Worm (Caenorhabditis elegans) whole organism, L1 larva: ENCODE results near the gene ZK105.1.

Experiments used
- ama-1 ChIP-seq: fragments of 150-350 bp; optimal IDR thresholded peaks from 2 replicates; lab custom pipeline; 2014
- efl-3 ChIP-seq: fragments of 200-800 bp; sonication (Bioruptor generic); optimal IDR thresholded peaks from 2 replicates; lab custom pipeline; 2018; ENCODE audit warnings: mild to moderate bottlenecking, missing genetic modification characterization, missing compliant biosample characterization
- egl-27 ChIP-seq, 2 experiments: fragments of 150-350 bp in 1 of 2; sonication (generic microtip); optimal IDR thresholded peaks; 3 replicates each; lab custom pipeline; 2017 to 2018; ENCODE audit warnings: missing biosample characterization in 2 of 2, missing genetic modification characterization in 2 of 2, missing genetic modification reagents in 2 of 2
- elt-3 ChIP-seq, 6 experiments: fragments of 150-350 bp in 1 of 6; sonication (generic microtip); optimal IDR thresholded peaks; 2 replicates each; lab custom pipeline; 2017 to 2018; ENCODE audit warnings: missing biosample characterization in 6 of 6, missing genetic modification characterization in 6 of 6, inconsistent platforms in 1 of 6
- fkh-8 ChIP-seq: sonication (generic microtip); optimal IDR thresholded peaks from 2 replicates; lab custom pipeline; 2016; ENCODE audit warnings: mild to moderate bottlenecking, missing genetic modification characterization, missing compliant biosample characterization
- lin-13 ChIP-seq: fragments of 150-350 bp; optimal IDR thresholded peaks from 2 replicates; lab custom pipeline; 2014; ENCODE audit warnings: missing biosample characterization, missing genetic modification reagents, missing genetic modification characterization
- lir-3 ChIP-seq: sonication (generic microtip); optimal IDR thresholded peaks from 2 replicates; lab custom pipeline; 2016; ENCODE audit warnings: mild to moderate bottlenecking, missing genetic modification characterization, moderate library complexity, missing compliant biosample characterization; ENCODE audit not compliant: poor library complexity
- nhr-20 ChIP-seq: sonication (generic microtip); optimal IDR thresholded peaks from 2 replicates; lab custom pipeline; 2016; ENCODE audit warnings: mild to moderate bottlenecking, missing genetic modification characterization, missing compliant biosample characterization
- nhr-28 ChIP-seq: fragments of 150-350 bp; optimal IDR thresholded peaks from 2 replicates; lab custom pipeline; 2014; ENCODE audit warnings: missing biosample characterization, missing genetic modification characterization
- sox-4 ChIP-seq: sonication (generic microtip); optimal IDR thresholded peaks from 2 replicates; lab custom pipeline; 2016; ENCODE audit warnings: missing genetic modification characterization, missing compliant biosample characterization
- unc-62 ChIP-seq: fragments of 150-350 bp; optimal IDR thresholded peaks from 2 replicates; lab custom pipeline; 2014; ENCODE audit warnings: missing biosample characterization, missing genetic modification reagents, missing genetic modification characterization
- zag-1 ChIP-seq: fragments of 150-350 bp; optimal IDR thresholded peaks from 2 replicates; lab custom pipeline; 2014; ENCODE audit warnings: missing biosample characterization, missing genetic modification characterization

DNA sequence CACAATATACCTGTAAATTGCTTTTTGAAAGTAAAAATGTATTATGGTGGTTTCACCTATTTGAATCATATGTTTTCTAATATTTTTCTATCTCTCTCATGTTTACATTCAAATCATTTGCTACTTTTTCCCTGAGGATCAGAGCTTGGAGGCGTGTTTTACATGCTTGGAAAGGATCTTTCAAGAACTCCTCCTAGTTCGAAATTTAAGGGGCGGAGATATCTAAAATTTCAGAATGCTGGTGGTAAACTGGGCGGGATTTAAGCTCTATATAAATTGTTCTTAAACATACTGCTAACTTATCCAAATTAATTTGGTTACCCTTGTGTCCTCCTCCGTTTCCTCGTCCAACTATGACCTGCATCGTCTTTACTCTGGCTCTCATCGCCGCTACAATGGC is 45.9 kb upstream of the ZK105.1 start, which contains the start of gene C12D5.5:
- TF ChIP-seq unc-62 (GFP tag; lab: Kevin White, UChicago) (no peak), lir-3 (no peak), ama-1 (lab: Kevin White, UChicago) (no peak), egl-27 (tag; optimal IDR thresholded peaks at IDR 0.05; lab: Kevin White, UChicago) (no peak), nhr-28 (tag; lab: Kevin White, UChicago) (no peak), zag-1 (tag; lab: Kevin White, UChicago) (no peak), lin-13 (GFP tag; lab: Kevin White, UChicago) (no peak), sox-4 (tag; lab: Kevin White, UChicago) (no peak), efl-3 (GFP tag; lab: Kevin White, UChicago) (no peak), fkh-8 (tag; lab: Kevin White, UChicago) (no peak), elt-3 (tag; optimal IDR thresholded peaks at IDR 0.05; lab: Kevin White, UChicago) (no peak), nhr-20 (tag; lab: Kevin White, UChicago) (no peak)
